Fruit fly (Drosophila melanogaster) whole organism, embryonic: ENCODE measurements around the gene CG10602.

Experiments
- ATbp ChIP-seq: fragments of 200-800 bp; sonication (Bioruptor generic); optimal IDR thresholded peaks from 2 replicates; lab custom pipeline; 2017; ENCODE audit warnings: missing biosample characterization, mild to moderate bottlenecking, missing genetic modification characterization, missing genetic modification reagents
- Ada2b ChIP-seq: fragments of 200-800 bp; sonication (Bioruptor generic); IDR thresholded peaks from 2 replicates; pipeline ENCODE4 v1.3.6; 2022; ENCODE audit warnings: missing biosample characterization, missing genetic modification characterization
- CG10366 ChIP-seq: fragments of 200-800 bp; sonication (Bioruptor generic); IDR thresholded peaks from 2 replicates; pipeline ENCODE4 v1.3.6; 2022; ENCODE audit warnings: missing biosample characterization, missing genetic modification characterization
- CG12104 ChIP-seq: fragments of 200-800 bp; sonication (Bioruptor generic); optimal IDR thresholded peaks from 3 replicates; lab custom pipeline; 2016; ENCODE audit warnings: missing biosample characterization, missing genetic modification characterization
- CG12219 ChIP-seq: fragments of 200-800 bp; sonication (Bioruptor generic); optimal IDR thresholded peaks from 3 replicates; lab custom pipeline; 2018; ENCODE audit warnings: missing biosample characterization, mild to moderate bottlenecking, missing genetic modification characterization
- CG13296 ChIP-seq: fragments of 200-800 bp; sonication (Bioruptor generic); optimal IDR thresholded peaks from 3 replicates; lab custom pipeline; 2018; ENCODE audit warnings: missing biosample characterization, mild to moderate bottlenecking, missing genetic modification characterization
- CG17612 ChIP-seq: fragments of 200-800 bp; sonication (Bioruptor generic); IDR thresholded peaks from 2 replicates; pipeline ENCODE4 v1.3.6; 2022; ENCODE audit warnings: missing biosample characterization, missing genetic modification characterization
- CG17802 ChIP-seq: fragments of 200-800 bp; sonication (Bioruptor generic); optimal IDR thresholded peaks from 2 replicates; lab custom pipeline; 2018; ENCODE audit warnings: missing biosample characterization, mild to moderate bottlenecking, missing genetic modification characterization, moderate library complexity
- CG18262 ChIP-seq: fragments of 200-800 bp; optimal IDR thresholded peaks from 3 replicates; lab custom pipeline; 2019; ENCODE audit warnings: missing biosample characterization, mild to moderate bottlenecking, missing genetic modification characterization, moderate library complexity
- CG2712 ChIP-seq: fragments of 200-800 bp; optimal IDR thresholded peaks from 3 replicates; lab custom pipeline; 2019; ENCODE audit warnings: missing biosample characterization, mild to moderate bottlenecking, missing genetic modification characterization, moderate library complexity
- CG4820 ChIP-seq: fragments of 200-800 bp; sonication (Bioruptor generic); optimal IDR thresholded peaks from 3 replicates; lab custom pipeline; 2016; ENCODE audit warnings: missing biosample characterization, missing genetic modification characterization
- CG5180 ChIP-seq: fragments of 200-800 bp; sonication (Bioruptor generic); optimal IDR thresholded peaks from 3 replicates; lab custom pipeline; 2017; ENCODE audit warnings: missing biosample characterization, missing genetic modification characterization, mild to moderate bottlenecking, moderate library complexity, missing genetic modification reagents
- CG5245 ChIP-seq: fragments of 200-800 bp; sonication (Bioruptor generic); optimal IDR thresholded peaks from 3 replicates; lab custom pipeline; 2016; ENCODE audit warnings: missing biosample characterization, missing genetic modification characterization
- CG6254 ChIP-seq: fragments of 200-800 bp; sonication (Bioruptor generic); optimal IDR thresholded peaks from 3 replicates; lab custom pipeline; 2017; ENCODE audit warnings: mild to moderate bottlenecking, missing biosample characterization, missing genetic modification reagents, missing genetic modification characterization
- CG9817 ChIP-seq: fragments of 200-800 bp; sonication (Bioruptor generic); optimal IDR thresholded peaks from 2 replicates; lab custom pipeline; 2018; ENCODE audit warnings: missing biosample characterization, mild to moderate bottlenecking, missing genetic modification characterization, moderate library complexity
- CG9876 ChIP-seq: fragments of 200-800 bp; sonication (Bioruptor generic); optimal IDR thresholded peaks from 2 replicates; lab custom pipeline; 2016; ENCODE audit warnings: missing biosample characterization, missing genetic modification characterization
- Chrac-16 ChIP-seq: fragments of 200-800 bp; sonication (Bioruptor generic); optimal IDR thresholded peaks from 3 replicates; lab custom pipeline; 2016; ENCODE audit warnings: missing biosample characterization, missing genetic modification characterization
- D19B ChIP-seq: fragments of 200-800 bp; sonication (Bioruptor generic); optimal IDR thresholded peaks from 2 replicates; lab custom pipeline; 2017; ENCODE audit warnings: missing biosample characterization, mild to moderate bottlenecking, missing genetic modification characterization
- Dad ChIP-seq: fragments of 200-800 bp; sonication (Bioruptor generic); optimal IDR thresholded peaks from 3 replicates; lab custom pipeline; 2016; ENCODE audit warnings: missing biosample characterization, missing genetic modification characterization
- Dbx ChIP-seq: fragments of 200-800 bp; sonication (Bioruptor generic); IDR thresholded peaks from 3 replicates; pipeline ENCODE4 v1.3.6; 2022; ENCODE audit warnings: missing biosample characterization, missing genetic modification characterization
- Gug ChIP-seq: fragments of 200-800 bp; sonication (Bioruptor generic); IDR thresholded peaks from 4 replicates; pipeline ENCODE4 v1.3.6; 2022; ENCODE audit warnings: missing biosample characterization, missing genetic modification characterization
- HmgZ ChIP-seq: fragments of 200-800 bp; sonication (Bioruptor generic); optimal IDR thresholded peaks from 2 replicates; lab custom pipeline; 2018; ENCODE audit warnings: missing biosample characterization, mild to moderate bottlenecking, missing genetic modification characterization
- Hr3 ChIP-seq: fragments of 200-800 bp; sonication (Bioruptor generic); optimal IDR thresholded peaks from 3 replicates; lab custom pipeline; 2016; ENCODE audit warnings: missing biosample characterization, missing genetic modification characterization
- Lhr ChIP-seq: fragments of 200-800 bp; sonication (Bioruptor generic); optimal IDR thresholded peaks from 3 replicates; lab custom pipeline; 2017; ENCODE audit warnings: mild to moderate bottlenecking, missing biosample characterization, missing genetic modification reagents, missing genetic modification characterization
- Lim3 ChIP-seq: fragments of 200-800 bp; sonication (Bioruptor generic); IDR thresholded peaks from 2 replicates; pipeline ENCODE4 v1.3.6; 2022; ENCODE audit warnings: missing biosample characterization, missing genetic modification characterization
- Lpt ChIP-seq: fragments of >200 bp; optimal IDR thresholded peaks from 2 replicates; lab custom pipeline; 2018; ENCODE audit warnings: missing biosample characterization, missing genetic modification characterization
- Mad ChIP-seq: fragments of 200-800 bp; sonication (Bioruptor generic); optimal IDR thresholded peaks from 2 replicates; lab custom pipeline; 2016; ENCODE audit warnings: missing biosample characterization, missing genetic modification characterization
- Ptx1 ChIP-seq: fragments of 200-800 bp; sonication (Bioruptor generic); IDR thresholded peaks from 2 replicates; pipeline ENCODE4 v1.3.6; 2022; ENCODE audit warnings: missing biosample characterization, missing genetic modification characterization
- Ravus ChIP-seq: fragments of 200-800 bp; sonication (Bioruptor generic); IDR thresholded peaks from 2 replicates; pipeline ENCODE4 v1.3.6; 2022; ENCODE audit warnings: missing biosample characterization, missing genetic modification characterization
- Sry-δ ChIP-seq: fragments of 200-800 bp; sonication (Bioruptor generic); optimal IDR thresholded peaks from 2 replicates; lab custom pipeline; 2016; ENCODE audit warnings: missing biosample characterization, missing genetic modification characterization
- aop ChIP-seq: fragments of 200-800 bp; sonication (Bioruptor generic); IDR thresholded peaks from 2 replicates; pipeline ENCODE4 v1.3.6; 2022; ENCODE audit warnings: missing biosample characterization, missing genetic modification characterization
- bsh ChIP-seq, 2 experiments: fragments of 200-800 bp; sonication (Bioruptor generic); optimal IDR thresholded peaks; 2 replicates each; lab custom pipeline; 2017 to 2018; ENCODE audit warnings: mild to moderate bottlenecking in 2 of 2, missing biosample characterization in 2 of 2, missing genetic modification characterization in 2 of 2, moderate library complexity in 1 of 2
- caup ChIP-seq: fragments of 200-800 bp; sonication (Bioruptor generic); optimal IDR thresholded peaks from 3 replicates; lab custom pipeline; 2017; ENCODE audit warnings: missing biosample characterization, mild to moderate bottlenecking, missing genetic modification characterization, moderate library complexity; ENCODE audit not compliant: severe bottlenecking
- cg ChIP-seq: fragments of 200-800 bp; sonication (Bioruptor generic); optimal IDR thresholded peaks from 3 replicates; lab custom pipeline; 2019; ENCODE audit warnings: missing biosample characterization, mild to moderate bottlenecking, missing genetic modification characterization, moderate library complexity
- corto ChIP-seq: fragments of 200-800 bp; sonication (Bioruptor generic); optimal IDR thresholded peaks from 2 replicates; lab custom pipeline; 2016; ENCODE audit warnings: missing biosample characterization, mild to moderate bottlenecking, missing genetic modification characterization, moderate library complexity
- cwo ChIP-seq: fragments of 200-800 bp; sonication (Bioruptor generic); optimal IDR thresholded peaks from 3 replicates; lab custom pipeline; 2017; ENCODE audit warnings: missing biosample characterization, missing genetic modification characterization, mild to moderate bottlenecking, moderate library complexity, missing genetic modification reagents
- dmrt99B ChIP-seq: fragments of 200-800 bp; sonication (Bioruptor generic); optimal IDR thresholded peaks from 2 replicates; lab custom pipeline; 2018; ENCODE audit warnings: missing biosample characterization, mild to moderate bottlenecking, missing genetic modification characterization, moderate library complexity
- ems ChIP-seq: fragments of 200-800 bp; sonication (Bioruptor generic); optimal IDR thresholded peaks from 3 replicates; lab custom pipeline; 2016; ENCODE audit warnings: missing biosample characterization, missing genetic modification characterization
- en ChIP-seq: fragments of 200-800 bp; sonication (Bioruptor generic); optimal IDR thresholded peaks from 2 replicates; lab custom pipeline; 2016; ENCODE audit warnings: missing biosample characterization, missing genetic modification characterization
- fd3F ChIP-seq: fragments of 200-800 bp; sonication (Bioruptor generic); optimal IDR thresholded peaks from 2 replicates; lab custom pipeline; 2018; ENCODE audit warnings: missing biosample characterization, mild to moderate bottlenecking, missing genetic modification characterization, moderate library complexity
- grn ChIP-seq: fragments of 200-800 bp; sonication (Bioruptor generic); optimal IDR thresholded peaks from 3 replicates; lab custom pipeline; 2017; ENCODE audit warnings: missing biosample characterization, missing genetic modification characterization
- hb ChIP-seq: fragments of 200-800 bp; sonication (Bioruptor generic); IDR thresholded peaks from 3 replicates; pipeline ENCODE4 v1.3.6; 2022; ENCODE audit warnings: missing biosample characterization, missing genetic modification characterization; ENCODE audit not compliant: partially characterized antibody
- hbn ChIP-seq: fragments of 200-800 bp; sonication (Bioruptor generic); IDR thresholded peaks from 2 replicates; pipeline ENCODE4 v1.3.6; 2022; ENCODE audit warnings: missing biosample characterization, missing genetic modification characterization; ENCODE audit not compliant: partially characterized antibody
- mam ChIP-seq: fragments of 200-800 bp; sonication (Bioruptor generic); optimal IDR thresholded peaks from 3 replicates; lab custom pipeline; 2016; ENCODE audit warnings: missing biosample characterization, missing genetic modification characterization
- oc ChIP-seq: fragments of 200-800 bp; sonication (Bioruptor generic); optimal IDR thresholded peaks from 2 replicates; lab custom pipeline; 2018; ENCODE audit warnings: missing biosample characterization, mild to moderate bottlenecking, missing genetic modification characterization, moderate library complexity
- pzg ChIP-seq: fragments of 200-800 bp; sonication (Bioruptor generic); optimal IDR thresholded peaks from 3 replicates; lab custom pipeline; 2018; ENCODE audit warnings: missing biosample characterization, mild to moderate bottlenecking, missing genetic modification characterization, moderate library complexity
- sug ChIP-seq: fragments of 200-800 bp; optimal IDR thresholded peaks from 2 replicates; lab custom pipeline; 2019; ENCODE audit warnings: missing biosample characterization, mild to moderate bottlenecking, missing genetic modification characterization, moderate library complexity
- tgo ChIP-seq: fragments of 200-800 bp; sonication (Bioruptor generic); IDR thresholded peaks from 3 replicates; pipeline ENCODE4 v1.3.6; 2022; ENCODE audit warnings: missing biosample characterization, missing genetic modification characterization

Gene CG10602

DNA sequence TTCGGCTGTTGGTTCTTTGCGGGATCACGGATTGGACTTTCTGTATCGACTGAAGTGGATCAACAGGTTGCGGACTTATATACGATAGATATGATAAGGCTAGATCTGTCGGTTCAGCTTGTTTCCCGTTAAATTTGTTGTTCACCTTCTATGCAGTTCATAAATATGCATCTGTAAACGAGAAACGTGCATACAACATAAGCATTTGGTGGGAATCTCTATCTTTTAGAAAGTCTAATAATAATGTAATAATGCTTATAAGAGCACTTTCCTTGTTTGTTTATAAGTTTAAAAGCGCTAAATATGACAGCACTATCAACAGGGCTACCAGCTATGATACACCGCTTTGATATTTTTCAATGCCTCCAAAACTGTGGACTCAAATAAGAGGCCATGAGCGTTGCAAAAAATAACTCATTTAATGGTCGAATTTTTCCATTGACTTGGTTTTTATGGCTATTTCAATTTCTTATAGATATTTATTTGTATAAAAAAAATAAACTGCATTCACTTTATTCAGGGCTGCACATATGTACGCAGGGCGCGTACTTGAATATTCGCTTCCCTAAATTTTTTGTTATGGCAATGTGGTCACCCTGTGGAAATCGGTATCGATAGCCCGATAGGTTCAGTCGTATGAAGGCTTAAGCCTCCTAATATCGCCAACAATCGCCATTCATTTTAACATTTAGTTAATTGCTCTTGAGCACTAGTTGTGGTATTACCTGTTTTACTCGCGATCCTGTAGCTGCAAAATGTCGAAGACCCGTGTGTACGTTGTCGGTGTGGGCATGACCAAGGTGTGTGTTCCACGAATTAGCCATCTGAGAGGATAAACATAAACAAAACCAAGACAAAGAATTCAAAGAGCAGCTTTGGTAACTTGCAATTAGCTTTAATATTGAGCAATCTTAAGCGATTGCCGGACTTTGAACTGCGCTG, 28.2 kb downstream of the CG10602 start, which contains the start of the genes CG17597 and ScpX (continued):
- TF ChIP-seq tgo (GFP tag; lab: Robert Waterston, UW) (peak; percentile 35; the same call in 2 of the 3 replicates), fd3F (GFP tag; lab: Kevin White, UChicago) (peak; percentile 34), Lpt (GFP tag; lab: Kevin White, UChicago) (no peak), hbn (GFP tag; lab: Robert Waterston, UW) (peak; percentile 76), Lim3 (no peak), Ravus (GFP tag; lab: Robert Waterston, UW) (no peak), sug (tag; lab: Kevin White, UChicago) (peak; percentile 76), CG10366 (peak; percentile 29), oc (tag; lab: Kevin White, UChicago) (peak; percentile 59), grn (GFP tag; lab: Kevin White, UChicago) (peak; percentile 88), Dbx (peak; percentile 61; the same call in 2 of the 3 replicates), CG9876 (GFP tag; lab: Kevin White, UChicago) (peak; percentile 19), aop (GFP tag; lab: Robert Waterston, UW) (no peak), Gug (GFP tag; lab: Robert Waterston, UW) (peak; percentile 48; the same call in 3 of the 4 replicates), ems (peak; percentile 71), Hr3 (GFP tag; lab: Kevin White, UChicago) (peak; percentile 73), Lhr (peak; percentile 69), Dad (GFP tag; lab: Kevin White, UChicago) (peak; percentile 36), CG9817 (tag; lab: Kevin White, UChicago) (peak; percentile 76), Ada2b (peak; percentile 51), HmgZ (tag; lab: Kevin White, UChicago) (peak; percentile 61), CG5245 (peak; percentile 22), bsh (GFP tag; optimal IDR thresholded peaks at IDR 0.05; lab: Kevin White, UChicago) (peak; percentile 48 to 56), D19B (GFP tag; lab: Kevin White, UChicago) (peak; percentile 44), CG5180 (GFP tag; lab: Kevin White, UChicago) (peak; percentile 34), dmrt99B (tag; lab: Kevin White, UChicago) (peak; percentile 50), Chrac-16 (GFP tag; lab: Kevin White, UChicago) (peak; percentile 60), pzg (peak; percentile 74), CG17802 (tag; lab: Kevin White, UChicago) (peak; percentile 48), CG4820 (GFP tag; lab: Kevin White, UChicago) (peak; percentile 55), cg (GFP tag; lab: Kevin White, UChicago) (no peak), hb (GFP tag; lab: Robert Waterston, UW) (peak; percentile 78), CG12104 (GFP tag; lab: Kevin White, UChicago) (peak; percentile 71), CG13296 (peak; percentile 25), cwo (peak; percentile 52), CG6254 (GFP tag; lab: Kevin White, UChicago) (peak; percentile 100), mam (GFP tag; lab: Kevin White, UChicago) (peak; percentile 69), CG12219 (GFP tag; lab: Kevin White, UChicago) (peak; percentile 50), en (GFP tag; lab: Kevin White, UChicago) (no peak), ATbp (GFP tag; lab: Kevin White, UChicago) (no peak), Ptx1 (GFP tag; lab: Robert Waterston, UW) (peak; percentile 71), Sry-δ (GFP tag; lab: Kevin White, UChicago) (peak; percentile 62), CG18262 (tag; lab: Kevin White, UChicago) (peak; percentile 63), corto (GFP tag; lab: Kevin White, UChicago) (no peak), caup (peak; percentile 34), CG17612 (GFP tag; lab: Robert Waterston, UW) (no peak), Mad (peak; percentile 50), CG2712 (tag; lab: Kevin White, UChicago) (peak; percentile 67)
